Worm (Caenorhabditis elegans) whole organism, mixed stage, embryonic: ENCODE data around the gene glb-25.

Experiments
- M03D4.4 ChIP-seq: sonication (generic microtip); optimal IDR thresholded peaks from 2 replicates; lab custom pipeline; 2017; ENCODE audit warnings: mild to moderate bottlenecking, missing genetic modification characterization, missing compliant biosample characterization
- bed-3 ChIP-seq: fragments of 200-800 bp; sonication (Bioruptor generic); optimal IDR thresholded peaks from 3 replicates; lab custom pipeline; 2018; ENCODE audit warnings: mild to moderate bottlenecking, missing genetic modification characterization, moderate library complexity, missing compliant biosample characterization
- blmp-1 ChIP-seq: fragments of 150-350 bp; optimal IDR thresholded peaks from 2 replicates; lab custom pipeline; 2014; ENCODE audit warnings: missing biosample characterization, missing genetic modification characterization
- ceh-43 ChIP-seq: fragments of 200-800 bp; sonication (Bioruptor generic); optimal IDR thresholded peaks from 2 replicates; lab custom pipeline; 2018; ENCODE audit warnings: mild to moderate bottlenecking, missing genetic modification characterization, moderate library complexity, missing compliant biosample characterization
- ceh-83 ChIP-seq: fragments of 200-800 bp; sonication (Bioruptor generic); optimal IDR thresholded peaks from 2 replicates; lab custom pipeline; 2018; ENCODE audit warnings: mild to moderate bottlenecking, missing genetic modification characterization, missing compliant biosample characterization
- ces-1 ChIP-seq: fragments of 150-350 bp; optimal IDR thresholded peaks from 2 replicates; lab custom pipeline; 2014; ENCODE audit warnings: missing biosample characterization, missing genetic modification reagents, missing genetic modification characterization
- drap-1 ChIP-seq: fragments of 200-800 bp; sonication (Bioruptor generic); optimal IDR thresholded peaks from 3 replicates; lab custom pipeline; 2018; ENCODE audit warnings: mild to moderate bottlenecking, missing genetic modification characterization, missing compliant biosample characterization
- elt-1 ChIP-seq: sonication (generic microtip); optimal IDR thresholded peaks from 2 replicates; lab custom pipeline; 2017; ENCODE audit warnings: missing genetic modification characterization, mild to moderate bottlenecking, missing compliant biosample characterization, antibody characterized with exemption, moderate library complexity, borderline replicate concordance; ENCODE audit not compliant: insufficient read depth
- elt-3 ChIP-seq: fragments of 150-350 bp; optimal IDR thresholded peaks from 2 replicates; lab custom pipeline; 2014; ENCODE audit warnings: missing biosample characterization, missing genetic modification characterization
- ham-2 ChIP-seq: fragments of 200-800 bp; sonication (Bioruptor generic); optimal IDR thresholded peaks from 2 replicates; lab custom pipeline; 2018; ENCODE audit warnings: mild to moderate bottlenecking, missing genetic modification characterization, missing compliant biosample characterization
- hlh-1 ChIP-seq: fragments of 150-350 bp; optimal IDR thresholded peaks from 2 replicates; lab custom pipeline; 2014; ENCODE audit warnings: missing biosample characterization, missing genetic modification reagents, missing genetic modification characterization
- lin-13 ChIP-seq: fragments of 150-350 bp; optimal IDR thresholded peaks from 2 replicates; lab custom pipeline; 2014; ENCODE audit warnings: missing biosample characterization, missing genetic modification characterization
- lin-32 ChIP-seq: fragments of 200-800 bp; sonication (Bioruptor generic); optimal IDR thresholded peaks from 2 replicates; lab custom pipeline; 2018; ENCODE audit warnings: mild to moderate bottlenecking, missing genetic modification characterization, missing compliant biosample characterization
- lsy-2 ChIP-seq: fragments of 150-350 bp; optimal IDR thresholded peaks from 2 replicates; lab custom pipeline; 2014; ENCODE audit warnings: missing biosample characterization, missing genetic modification characterization
- mab-5 ChIP-seq: fragments of 150-350 bp; optimal IDR thresholded peaks from 2 replicates; lab custom pipeline; 2014; ENCODE audit warnings: missing biosample characterization, missing genetic modification characterization
- mep-1 ChIP-seq: fragments of 150-350 bp; optimal IDR thresholded peaks from 2 replicates; lab custom pipeline; 2017; ENCODE audit warnings: missing biosample characterization, missing genetic modification reagents, missing genetic modification characterization, inconsistent platforms
- mls-2 ChIP-seq: sonication (generic microtip); optimal IDR thresholded peaks from 2 replicates; lab custom pipeline; 2016; ENCODE audit warnings: mild to moderate bottlenecking, missing genetic modification characterization, moderate library complexity, missing compliant biosample characterization
- nhr-12 ChIP-seq: fragments of 150-350 bp; optimal IDR thresholded peaks from 2 replicates; lab custom pipeline; 2014; ENCODE audit warnings: missing biosample characterization, missing genetic modification characterization
- nhr-237 ChIP-seq: fragments of 150-350 bp; optimal IDR thresholded peaks from 2 replicates; lab custom pipeline; 2014; ENCODE audit warnings: missing biosample characterization, missing genetic modification characterization
- nhr-76 ChIP-seq: sonication (generic microtip); optimal IDR thresholded peaks from 2 replicates; lab custom pipeline; 2017; ENCODE audit warnings: missing biosample characterization, missing genetic modification characterization
- pha-4 ChIP-seq: fragments of 150-350 bp; optimal IDR thresholded peaks from 2 replicates; lab custom pipeline; 2018; ENCODE audit warnings: missing biosample characterization, missing genetic modification reagents, missing genetic modification characterization
- sem-2 ChIP-seq: fragments of 200-800 bp; sonication (Bioruptor generic); optimal IDR thresholded peaks from 2 replicates; lab custom pipeline; 2018; ENCODE audit warnings: mild to moderate bottlenecking, missing genetic modification characterization, missing compliant biosample characterization
- snpc-4 ChIP-seq: fragments of 150-350 bp; optimal IDR thresholded peaks from 2 replicates; lab custom pipeline; 2014; ENCODE audit warnings: missing biosample characterization, missing genetic modification characterization
- sptf-1 ChIP-seq: sonication (generic microtip); optimal IDR thresholded peaks from 2 replicates; lab custom pipeline; 2017; ENCODE audit warnings: mild to moderate bottlenecking, missing genetic modification characterization, moderate library complexity, missing compliant biosample characterization
- tbx-8 ChIP-seq: fragments of 200-800 bp; sonication (Bioruptor generic); optimal IDR thresholded peaks from 2 replicates; lab custom pipeline; 2018; ENCODE audit warnings: mild to moderate bottlenecking, missing genetic modification characterization, moderate library complexity, missing compliant biosample characterization
- unc-120 ChIP-seq: sonication (generic microtip); optimal IDR thresholded peaks from 2 replicates; lab custom pipeline; 2017; ENCODE audit warnings: missing genetic modification characterization, missing compliant biosample characterization; ENCODE audit not compliant: poor library complexity, severe bottlenecking
- unc-62 ChIP-seq: fragments of 150-350 bp; optimal IDR thresholded peaks from 2 replicates; lab custom pipeline; 2014; ENCODE audit warnings: missing biosample characterization, missing genetic modification reagents, missing genetic modification characterization
- zip-8 ChIP-seq: fragments of 150-350 bp; optimal IDR thresholded peaks from 2 replicates; lab custom pipeline; 2014; ENCODE audit warnings: missing biosample characterization, missing genetic modification characterization
- ztf-11 ChIP-seq: fragments of 150-350 bp; optimal IDR thresholded peaks from 2 replicates; lab custom pipeline; 2014; ENCODE audit warnings: missing biosample characterization, missing genetic modification characterization

Gene glb-25

ce11 chrV:1957110-1957509 lies 19.0 kb downstream of the glb-25 start, which contains the start of gene fipr-25:
Gene fipr-25, plus strand, starts transcription at chrV:1957410.
- TF ChIP-seq unc-120 (tag; lab: Kevin White, UChicago): no peak
- TF ChIP-seq nhr-76 (tag; lab: Kevin White, UChicago): no peak
- no peak for TF ChIP-seq sem-2
- no peak for TF ChIP-seq unc-62
- TF ChIP-seq ham-2 (GFP tag; lab: Kevin White, UChicago): no peak
- TF ChIP-seq ceh-83 (GFP tag; lab: Kevin White, UChicago): no peak
- TF ChIP-seq tbx-8 (GFP tag; lab: Kevin White, UChicago): no peak
- TF ChIP-seq bed-3 (GFP tag; lab: Kevin White, UChicago): no peak
- no peak for TF ChIP-seq lsy-2 (tag; lab: Kevin White, UChicago)
- TF ChIP-seq lin-13 (tag; lab: Kevin White, UChicago): no peak
- no peak for TF ChIP-seq ztf-11 (tag; lab: Kevin White, UChicago)
- no peak for TF ChIP-seq ces-1 (GFP tag; lab: Kevin White, UChicago)
- no peak for TF ChIP-seq snpc-4 (tag; lab: Kevin White, UChicago)
- TF ChIP-seq nhr-237: no peak
- no peak for TF ChIP-seq elt-3 (tag; lab: Kevin White, UChicago)
- no peak for TF ChIP-seq drap-1 (GFP tag; lab: Kevin White, UChicago)
- no peak for TF ChIP-seq mab-5 (tag; lab: Kevin White, UChicago)
- TF ChIP-seq lin-32: no peak

- TF ChIP-seq M03D4.4 (tag; lab: Kevin White, UChicago) (no peak), bed-3 (GFP tag; lab: Kevin White, UChicago) (no peak), mep-1 (tag; lab: Kevin White, UChicago) (no peak), lin-32 (no peak), elt-1 (tag; lab: Kevin White, UChicago) (no peak), snpc-4 (tag; lab: Kevin White, UChicago) (no peak), lsy-2 (tag; lab: Kevin White, UChicago) (no peak), ceh-43 (GFP tag; lab: Kevin White, UChicago) (no peak), lin-13 (tag; lab: Kevin White, UChicago) (no peak), ceh-83 (GFP tag; lab: Kevin White, UChicago) (no peak), nhr-76 (tag; lab: Kevin White, UChicago) (no peak), zip-8 (tag; lab: Kevin White, UChicago) (no peak), blmp-1 (no peak), sem-2 (no peak), unc-62 (no peak), sptf-1 (tag; lab: Kevin White, UChicago) (no peak)
Measured at ce11 chrV:1961453-1961852, 23.4 kb downstream of the glb-25 start, which contains the start of gene Y40B10B.1. Gene Y40B10B.1, minus strand, starts transcription at chrV:1961553.

ce11 chrV:1964806-1965205 lies 26.7 kb downstream of the glb-25 start, which contains the start of gene srj-15:
Gene srj-15, minus strand, starts transcription at chrV:1964906.
- TF ChIP-seq sptf-1 (tag; lab: Kevin White, UChicago) (no peak), nhr-12 (tag; lab: Kevin White, UChicago) (no peak), drap-1 (GFP tag; lab: Kevin White, UChicago) (no peak), mab-5 (tag; lab: Kevin White, UChicago) (no peak), unc-62 (no peak)

ce11 chrV:1966962-1967361 lies 28.9 kb downstream of the glb-25 start:
- no peak for TF ChIP-seq hlh-1 (tag; lab: Kevin White, UChicago)
- no peak for TF ChIP-seq pha-4 (tag; lab: Kevin White, UChicago)
- TF ChIP-seq mls-2: no peak
- TF ChIP-seq ztf-11 (tag; lab: Kevin White, UChicago): no peak
- no peak for TF ChIP-seq zip-8 (tag; lab: Kevin White, UChicago)
- no peak for TF ChIP-seq mep-1 (tag; lab: Kevin White, UChicago)
- TF ChIP-seq drap-1 (GFP tag; lab: Kevin White, UChicago): no peak
- TF ChIP-seq nhr-237: no peak
- no peak for TF ChIP-seq ces-1 (GFP tag; lab: Kevin White, UChicago)
- no peak for TF ChIP-seq nhr-76 (tag; lab: Kevin White, UChicago)
- no peak for TF ChIP-seq lin-32
- no peak for TF ChIP-seq elt-3 (tag; lab: Kevin White, UChicago)

ce11 chrV:1968809-1969208 lies 30.7 kb downstream of the glb-25 start:
- TF ChIP-seq blmp-1 (no peak), elt-3 (tag; lab: Kevin White, UChicago) (no peak), unc-120 (tag; lab: Kevin White, UChicago) (no peak), zip-8 (tag; lab: Kevin White, UChicago) (no peak), hlh-1 (tag; lab: Kevin White, UChicago) (no peak), M03D4.4 (tag; lab: Kevin White, UChicago) (no peak), snpc-4 (tag; lab: Kevin White, UChicago) (no peak), lin-13 (tag; lab: Kevin White, UChicago) (no peak), ceh-83 (GFP tag; lab: Kevin White, UChicago) (no peak), pha-4 (tag; lab: Kevin White, UChicago) (no peak), lin-32 (no peak), ces-1 (GFP tag; lab: Kevin White, UChicago) (no peak), lsy-2 (tag; lab: Kevin White, UChicago) (no peak), ztf-11 (tag; lab: Kevin White, UChicago) (no peak), nhr-12 (tag; lab: Kevin White, UChicago) (no peak)
